Worm (Caenorhabditis elegans): ENCODE measurements around the gene col-167.

col-167 gene

ce11 chrX:6360658-6361057 is 37.4 kb downstream of the col-167 start, which contains the start of gene C03B1.14:
TSS of gene C03B1.14 (minus strand) at chrX:6360758.
- TF ChIP-seq ztf-11 (tag; optimal IDR thresholded peaks at IDR 0.05): no peak
- TF ChIP-seq hmg-11 (tag; optimal IDR thresholded peaks at IDR 0.05): no peak
- TF ChIP-seq unc-62 (GFP tag; optimal IDR thresholded peaks at IDR 0.05): no peak
- no peak for TF ChIP-seq lin-39 (tag; optimal IDR thresholded peaks at IDR 0.05)
- TF ChIP-seq snpc-4 (tag; optimal IDR thresholded peaks at IDR 0.05): no peak
- TF ChIP-seq elt-2 (tag; optimal IDR thresholded peaks at IDR 0.05): no peak
- no peak for TF ChIP-seq tbx-2 (tag; optimal IDR thresholded peaks at IDR 0.05)
- no peak for TF ChIP-seq zag-1 (tag; optimal IDR thresholded peaks at IDR 0.05)
- no peak for TF ChIP-seq nhr-28 (tag; optimal IDR thresholded peaks at IDR 0.05)

ce11 chrX:6364196-6364595 is 40.9 kb downstream of the col-167 start, which contains the start of gene C03B1.4:
TSS of gene C03B1.4 (plus strand) at chrX:6364496.
- TF ChIP-seq elt-3 (tag; optimal IDR thresholded peaks at IDR 0.05) (no peak), tbx-2 (tag; optimal IDR thresholded peaks at IDR 0.05) (no peak), elt-1 (tag; optimal IDR thresholded peaks at IDR 0.05) (no peak), ama-1 (optimal IDR thresholded peaks at IDR 0.05) (no peak), zag-1 (tag; optimal IDR thresholded peaks at IDR 0.05) (no peak), eor-1 (tag; optimal IDR thresholded peaks at IDR 0.05) (no peak), elt-2 (tag; optimal IDR thresholded peaks at IDR 0.05) (no peak), ztf-11 (tag; optimal IDR thresholded peaks at IDR 0.05) (no peak), nfya-1 (tag; optimal IDR thresholded peaks at IDR 0.05; ENCODE audit: insufficient read depth) (no peak), lin-39 (tag; optimal IDR thresholded peaks at IDR 0.05) (no peak), ztf-4 (tag; optimal IDR thresholded peaks at IDR 0.05) (no peak), egl-5 (tag; optimal IDR thresholded peaks at IDR 0.05) (no peak), nhr-11 (tag; optimal IDR thresholded peaks at IDR 0.05) (no peak), nhr-12 (tag; optimal IDR thresholded peaks at IDR 0.05) (no peak), ceh-28 (tag; optimal IDR thresholded peaks at IDR 0.05) (no peak), lin-15B (tag; optimal IDR thresholded peaks at IDR 0.05) (no peak), R02D3.7 (tag; optimal IDR thresholded peaks at IDR 0.05) (no peak), nhr-237 (tag; optimal IDR thresholded peaks at IDR 0.05) (no peak), hmg-11 (tag; optimal IDR thresholded peaks at IDR 0.05) (no peak)

- no peak for TF ChIP-seq snpc-4 (tag; optimal IDR thresholded peaks at IDR 0.05)
- no peak for TF ChIP-seq ceh-82 (tag; optimal IDR thresholded peaks at IDR 0.05)
- TF ChIP-seq skn-1 (tag; optimal IDR thresholded peaks at IDR 0.05): no peak
- TF ChIP-seq mml-1 (tag; optimal IDR thresholded peaks at IDR 0.05): no peak
- no peak for TF ChIP-seq nhr-11 (tag; optimal IDR thresholded peaks at IDR 0.05)
- TF ChIP-seq pha-4 (tag; optimal IDR thresholded peaks at IDR 0.05): no peak
These were observed 42.4 kb downstream of the col-167 start, which contains the start of gene C03B1.3 for ce11 chrX:6365715-6366114. TSS of gene C03B1.3 (plus strand) at chrX:6366015.

ce11 chrX:6369717-6370116 is 46.4 kb downstream of the col-167 start, which contains the start of gene C03B1.2:
TSS of gene C03B1.2 (plus strand) at chrX:6370017.
- no peak for TF ChIP-seq elt-1 (tag; optimal IDR thresholded peaks at IDR 0.05)
- TF ChIP-seq nhr-25 (tag; optimal IDR thresholded peaks at IDR 0.05): no peak
- TF ChIP-seq mml-1 (tag; optimal IDR thresholded peaks at IDR 0.05): no peak
- TF ChIP-seq nhr-11 (tag; optimal IDR thresholded peaks at IDR 0.05): no peak
- TF ChIP-seq nhr-67 (tag; optimal IDR thresholded peaks at IDR 0.05): no peak
- TF ChIP-seq eor-1 (tag; optimal IDR thresholded peaks at IDR 0.05): no peak
- TF ChIP-seq ceh-82 (tag; optimal IDR thresholded peaks at IDR 0.05): no peak
- no peak for TF ChIP-seq nhr-23 (tag; optimal IDR thresholded peaks at IDR 0.05)
- no peak for TF ChIP-seq ztf-11 (tag; optimal IDR thresholded peaks at IDR 0.05)
- no peak for TF ChIP-seq egl-5 (tag; optimal IDR thresholded peaks at IDR 0.05)
- TF ChIP-seq tbx-2 (tag; optimal IDR thresholded peaks at IDR 0.05): no peak
- no peak for TF ChIP-seq skn-1 (tag; optimal IDR thresholded peaks at IDR 0.05)
- no peak for TF ChIP-seq nhr-43 (tag; optimal IDR thresholded peaks at IDR 0.05; ENCODE audit: poor library complexity, severe bottlenecking)
- TF ChIP-seq sea-2 (GFP tag; optimal IDR thresholded peaks at IDR 0.05): no peak
- TF ChIP-seq pqm-1 (tag; optimal IDR thresholded peaks at IDR 0.05): no peak
- no peak for TF ChIP-seq nhr-12 (tag; optimal IDR thresholded peaks at IDR 0.05)
- TF ChIP-seq daf-12 (tag; optimal IDR thresholded peaks at IDR 0.05): no peak
- TF ChIP-seq ceh-9 (tag; optimal IDR thresholded peaks at IDR 0.05): no peak
- TF ChIP-seq nhr-76 (tag; optimal IDR thresholded peaks at IDR 0.05): no peak
- TF ChIP-seq unc-39 (tag; optimal IDR thresholded peaks at IDR 0.05): no peak
